Fruit fly (Drosophila melanogaster): Measurements from ENCODE around the gene CG13386.

Gene CG13386

DNA sequence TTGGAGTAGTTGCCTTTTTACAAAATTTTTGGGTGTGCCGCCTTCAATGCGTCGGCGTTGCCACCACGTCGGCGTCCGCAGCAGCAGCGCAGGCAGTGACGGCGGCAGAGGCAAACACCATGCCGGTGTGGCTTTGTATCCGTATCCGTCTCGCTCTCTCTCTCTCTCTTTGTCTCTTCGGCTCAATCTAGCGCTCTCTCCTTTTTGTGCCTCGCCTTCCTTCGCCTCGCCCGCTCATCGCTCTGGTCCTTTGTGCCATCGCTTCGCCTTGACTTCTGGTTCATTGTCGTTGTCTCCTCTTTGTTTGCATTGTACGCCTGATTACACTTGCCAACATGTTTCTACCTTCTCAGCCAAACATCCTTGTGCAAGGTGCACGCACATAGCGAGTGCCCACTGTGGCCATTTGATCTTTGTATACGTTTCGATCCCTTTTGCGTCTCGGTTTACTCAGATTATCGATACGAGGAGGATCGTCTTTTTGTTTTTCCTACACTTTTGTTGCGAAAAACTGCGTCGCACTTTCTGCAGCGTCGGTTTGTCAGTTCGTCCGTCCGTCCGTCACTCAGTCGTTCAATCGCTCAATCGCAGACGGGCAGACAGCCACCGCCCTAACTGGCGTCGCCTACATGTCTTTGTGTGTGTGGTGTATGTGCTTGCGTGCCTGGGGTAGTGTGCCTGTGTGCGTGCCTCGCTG, 17.7 kb downstream of the CG13386 start:
- TF ChIP-seq insv (optimal IDR thresholded peaks at IDR 0.05) (no peak), Myc (optimal IDR thresholded peaks at IDR 0.05) (no peak), Sin3A (optimal IDR thresholded peaks at IDR 0.05) (no peak), ttk (optimal IDR thresholded peaks at IDR 0.05) (no peak), psq (optimal IDR thresholded peaks at IDR 0.05) (no peak), h (optimal IDR thresholded peaks at IDR 0.05) (no peak)

dm6 chr2L:8417562-8417961, 18.7 kb downstream of the CG13386 start:
- TF ChIP-seq Myc (optimal IDR thresholded peaks at IDR 0.05): no peak
- no peak for TF ChIP-seq h (optimal IDR thresholded peaks at IDR 0.05)
- no peak for TF ChIP-seq insv (optimal IDR thresholded peaks at IDR 0.05)
- TF ChIP-seq psq (optimal IDR thresholded peaks at IDR 0.05): no peak
- no peak for TF ChIP-seq ttk (optimal IDR thresholded peaks at IDR 0.05)
- no peak for TF ChIP-seq Sin3A (optimal IDR thresholded peaks at IDR 0.05)

DNA sequence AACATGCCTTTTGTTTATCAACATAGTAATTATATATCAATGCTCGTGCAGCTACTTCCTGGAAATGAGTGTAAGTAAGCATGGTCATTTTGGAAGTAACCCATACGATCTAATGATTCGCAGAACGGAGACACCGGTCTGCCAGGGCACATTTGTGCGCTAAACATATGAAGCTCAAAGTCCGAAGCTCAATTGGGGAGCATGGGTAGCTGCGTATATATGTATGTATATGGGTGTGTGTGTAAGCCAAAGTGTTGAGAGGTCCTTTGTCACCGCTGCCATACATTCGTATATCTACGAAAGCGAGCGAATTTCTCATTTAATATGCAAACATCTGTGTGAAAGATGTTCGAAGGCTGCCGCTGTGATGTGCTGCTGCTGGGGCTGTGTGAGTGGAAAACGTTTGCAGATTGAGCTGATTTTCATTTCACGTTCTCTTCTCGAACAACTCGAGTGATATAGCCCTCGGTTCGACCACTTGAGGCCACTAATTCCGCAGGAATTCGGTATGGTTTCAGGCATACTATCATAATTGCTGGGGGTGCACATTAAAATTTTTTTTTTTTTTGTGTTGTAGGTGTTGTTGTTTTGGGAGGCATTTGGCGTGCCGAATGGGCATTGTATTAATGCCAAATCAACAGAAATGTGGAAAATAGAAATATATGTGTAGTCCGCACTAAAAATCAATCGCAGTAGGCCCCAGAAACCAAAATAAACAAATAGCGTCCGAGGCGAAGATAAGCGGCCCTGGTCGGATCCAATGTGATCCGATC, 19.5 kb downstream of the CG13386 start:
- TF ChIP-seq psq (optimal IDR thresholded peaks at IDR 0.05): no peak
- TF ChIP-seq Sin3A (optimal IDR thresholded peaks at IDR 0.05): no peak
- no peak for TF ChIP-seq h (optimal IDR thresholded peaks at IDR 0.05)
- no peak for TF ChIP-seq insv (optimal IDR thresholded peaks at IDR 0.05)

DNA sequence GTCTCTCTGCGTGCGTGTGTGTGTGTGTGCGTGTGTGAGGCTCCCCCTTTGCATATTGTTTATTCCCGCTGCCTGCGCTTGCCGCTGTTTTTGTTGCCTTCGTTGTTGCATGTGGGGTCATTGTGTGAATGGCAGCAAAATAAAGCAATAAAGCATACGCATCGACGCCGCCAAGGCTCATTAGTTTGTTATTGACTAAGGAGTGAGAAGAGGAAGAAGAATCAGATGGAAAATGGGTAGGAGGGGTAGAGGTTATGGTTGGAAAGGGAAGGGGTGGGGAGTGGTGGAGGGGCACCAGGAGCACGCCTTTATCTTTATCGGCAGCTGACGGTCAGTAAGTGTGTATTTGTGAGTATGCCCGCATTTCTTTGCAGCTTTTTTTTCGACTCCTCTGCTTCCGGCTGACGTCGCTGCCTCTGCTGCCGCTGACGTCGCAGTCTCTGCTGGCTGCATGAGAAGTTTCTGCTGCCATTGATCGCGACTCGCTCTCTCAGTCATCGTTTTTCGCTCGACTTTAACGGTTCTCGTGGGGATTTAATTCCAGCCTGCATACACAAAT, 20.6 kb downstream of the CG13386 start:
- TF ChIP-seq ttk (optimal IDR thresholded peaks at IDR 0.05) (no peak), Sin3A (optimal IDR thresholded peaks at IDR 0.05) (no peak), psq (optimal IDR thresholded peaks at IDR 0.05) (no peak), Myc (optimal IDR thresholded peaks at IDR 0.05) (no peak), h (optimal IDR thresholded peaks at IDR 0.05) (no peak), insv (optimal IDR thresholded peaks at IDR 0.05) (no peak)

dm6 chr2L:8420259-8420930, 21.6 kb downstream of the CG13386 start:
- no peak for TF ChIP-seq Sin3A (optimal IDR thresholded peaks at IDR 0.05)
- no peak for TF ChIP-seq ttk (optimal IDR thresholded peaks at IDR 0.05)
- no peak for TF ChIP-seq Myc (optimal IDR thresholded peaks at IDR 0.05)
- TF ChIP-seq insv (optimal IDR thresholded peaks at IDR 0.05): no peak
- TF ChIP-seq psq (optimal IDR thresholded peaks at IDR 0.05): no peak
- no peak for TF ChIP-seq h (optimal IDR thresholded peaks at IDR 0.05)

DNA sequence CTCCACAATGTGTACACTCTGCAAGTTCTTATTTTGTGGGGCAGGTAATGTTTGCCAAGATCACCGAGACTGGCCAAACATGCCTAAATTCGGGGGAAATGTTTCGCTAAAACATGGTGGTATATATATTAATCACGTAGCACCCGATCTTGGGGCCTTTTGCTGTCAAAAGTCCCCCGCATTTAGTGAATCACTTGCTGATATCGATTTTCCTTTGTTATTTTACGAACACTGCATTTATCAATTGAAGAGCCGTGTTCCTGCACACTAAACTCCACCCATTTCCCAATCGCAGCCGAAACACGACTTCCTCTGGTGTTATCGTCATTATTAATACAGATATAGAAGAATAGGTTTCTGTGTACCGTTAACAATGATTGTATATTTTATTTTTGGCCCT, 22.9 kb downstream of the CG13386 start:
- TF ChIP-seq Myc (optimal IDR thresholded peaks at IDR 0.05) (no peak), h (optimal IDR thresholded peaks at IDR 0.05) (no peak), psq (optimal IDR thresholded peaks at IDR 0.05) (no peak), insv (optimal IDR thresholded peaks at IDR 0.05) (no peak), Sin3A (optimal IDR thresholded peaks at IDR 0.05) (no peak), ttk (optimal IDR thresholded peaks at IDR 0.05) (no peak)

- TF ChIP-seq h (optimal IDR thresholded peaks at IDR 0.05) (no peak), Sin3A (optimal IDR thresholded peaks at IDR 0.05) (no peak), insv (optimal IDR thresholded peaks at IDR 0.05) (no peak)
These were observed 24.2 kb downstream of the CG13386 start for dm6 chr2L:8423047-8423446.

DNA sequence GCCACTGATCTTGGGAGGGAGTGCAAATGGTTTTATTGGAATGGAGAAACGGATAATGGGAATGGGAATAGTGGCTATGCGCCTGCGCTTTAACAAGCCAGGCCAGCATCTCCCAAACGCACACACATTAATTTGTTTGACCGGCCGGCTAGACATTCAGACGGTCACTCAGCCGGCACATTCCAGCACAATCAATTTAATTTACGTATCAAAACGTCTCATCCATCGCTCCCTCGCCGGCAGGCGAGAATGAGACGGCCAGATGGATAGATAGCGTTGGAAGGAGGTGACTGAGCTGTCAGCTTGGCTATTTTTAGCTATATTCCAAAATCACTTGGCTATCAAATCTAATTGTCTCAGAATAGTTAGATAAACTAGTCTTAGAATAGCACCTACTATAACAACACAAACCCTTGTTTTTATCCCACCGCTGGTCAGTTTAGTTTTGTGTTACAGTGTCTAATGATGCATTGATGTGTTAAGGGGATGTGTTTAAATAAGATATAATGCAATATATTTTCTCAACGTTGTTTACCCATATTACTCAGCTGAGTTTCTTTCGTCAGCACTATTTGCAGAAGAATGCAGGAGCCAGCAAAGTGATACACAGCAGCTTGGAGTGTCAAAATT, 24.8 kb downstream of the CG13386 start:
- TF ChIP-seq insv (optimal IDR thresholded peaks at IDR 0.05) (no peak), Sin3A (optimal IDR thresholded peaks at IDR 0.05) (no peak), psq (optimal IDR thresholded peaks at IDR 0.05) (no peak), ttk (optimal IDR thresholded peaks at IDR 0.05) (no peak), h (optimal IDR thresholded peaks at IDR 0.05) (no peak), Myc (optimal IDR thresholded peaks at IDR 0.05) (no peak)

- TF ChIP-seq Sin3A (optimal IDR thresholded peaks at IDR 0.05): no peak
- no peak for TF ChIP-seq Myc (optimal IDR thresholded peaks at IDR 0.05)
- TF ChIP-seq insv (optimal IDR thresholded peaks at IDR 0.05): no peak
- no peak for TF ChIP-seq ttk (optimal IDR thresholded peaks at IDR 0.05)
- no peak for TF ChIP-seq psq (optimal IDR thresholded peaks at IDR 0.05)
- TF ChIP-seq h (optimal IDR thresholded peaks at IDR 0.05): no peak
These were observed 25.3 kb downstream of the CG13386 start for dm6 chr2L:8424090-8424470.

- TF ChIP-seq Myc (optimal IDR thresholded peaks at IDR 0.05) (no peak), insv (optimal IDR thresholded peaks at IDR 0.05) (no peak), h (optimal IDR thresholded peaks at IDR 0.05) (no peak), psq (optimal IDR thresholded peaks at IDR 0.05) (no peak), Sin3A (optimal IDR thresholded peaks at IDR 0.05) (no peak), ttk (optimal IDR thresholded peaks at IDR 0.05) (no peak)
These were observed 25.9 kb downstream of the CG13386 start for dm6 chr2L:8424662-8425208.

DNA sequence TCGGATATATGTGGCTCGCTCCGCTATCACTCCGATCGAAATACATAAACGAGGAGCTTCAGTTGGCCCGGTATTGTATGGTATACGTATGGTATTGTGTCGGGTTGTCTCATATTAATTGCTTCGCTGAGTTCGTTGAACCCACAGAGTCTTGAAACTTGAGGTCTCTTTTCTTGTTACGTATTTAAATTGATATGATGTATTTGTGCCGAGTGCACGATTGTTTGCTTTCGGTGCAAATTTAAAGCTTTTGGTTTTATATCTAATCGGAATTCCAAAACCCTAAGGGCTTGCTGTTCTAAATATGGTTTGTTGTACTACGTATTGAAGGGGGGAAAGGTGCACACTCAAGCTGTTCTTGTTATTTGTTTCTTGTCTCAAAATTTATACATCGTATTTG, 26.4 kb downstream of the CG13386 start:
- TF ChIP-seq psq (optimal IDR thresholded peaks at IDR 0.05) (no peak), insv (optimal IDR thresholded peaks at IDR 0.05) (no peak), Sin3A (optimal IDR thresholded peaks at IDR 0.05) (no peak), h (optimal IDR thresholded peaks at IDR 0.05) (no peak), ttk (optimal IDR thresholded peaks at IDR 0.05) (no peak), Myc (optimal IDR thresholded peaks at IDR 0.05) (no peak)

Measured in Kc167 (cell line).